Worm (Caenorhabditis elegans): ENCODE measurements around the gene srh-203.

ce11 chrV:17469180-17469579 is 13.1 kb upstream of the srh-203 start, which contains the start of gene F20E11.17:
- no peak for TF ChIP-seq egl-43 (GFP tag; IDR thresholded peaks at IDR 0.05)
- no peak for TF ChIP-seq unc-62 (GFP tag; optimal IDR thresholded peaks at IDR 0.05 in 1 of 2)
- no peak for TF ChIP-seq unc-62 (tag; optimal IDR thresholded peaks at IDR 0.05)
- no peak for TF ChIP-seq pha-4 (GFP tag; IDR thresholded peaks at IDR 0.05)
- no peak for TF ChIP-seq pha-4 (tag; optimal IDR thresholded peaks at IDR 0.05)
- TF ChIP-seq vab-7 (GFP tag; IDR thresholded peaks at IDR 0.05) = no peak
- no peak for TF ChIP-seq jun-1 (tag; optimal IDR thresholded peaks at IDR 0.05)
- TF ChIP-seq lin-13 (GFP tag; optimal IDR thresholded peaks at IDR 0.05) = no peak
- no peak for TF ChIP-seq nhr-237 (tag; optimal IDR thresholded peaks at IDR 0.05)
- no peak for TF ChIP-seq pqm-1 (tag; optimal IDR thresholded peaks at IDR 0.05)
- TF ChIP-seq ceh-82 (tag; optimal IDR thresholded peaks at IDR 0.05) = no peak
- no peak for TF ChIP-seq nhr-28 (tag; optimal IDR thresholded peaks at IDR 0.05)
- no peak for TF ChIP-seq ceh-32 (tag; optimal IDR thresholded peaks at IDR 0.05; ENCODE audit: poor library complexity)
- no peak for TF ChIP-seq nhr-77 (tag; optimal IDR thresholded peaks at IDR 0.05)
- TF ChIP-seq fos-1 (tag; optimal IDR thresholded peaks at IDR 0.05) = no peak
- no peak for TF ChIP-seq R02D3.7 (tag; optimal IDR thresholded peaks at IDR 0.05)
